Worm (Caenorhabditis elegans) whole organism, early embryonic: ENCODE results near the gene mpz-1.

Experiments used
- B0310.2 ChIP-seq: sonication (generic microtip); optimal IDR thresholded peaks from 2 replicates; lab custom pipeline; 2016; ENCODE audit warnings: mild to moderate bottlenecking, missing genetic modification characterization, missing compliant biosample characterization
- ama-1 ChIP-seq: fragments of 150-350 bp; optimal IDR thresholded peaks from 2 replicates; lab custom pipeline; 2014
- ceh-36 ChIP-seq: sonication (generic microtip); optimal IDR thresholded peaks from 2 replicates; lab custom pipeline; 2016; ENCODE audit warnings: missing genetic modification characterization, inconsistent platforms, missing compliant biosample characterization
- flt-1 ChIP-seq: fragments of 200-800 bp; sonication (Bioruptor generic); IDR thresholded peaks from 2 replicates; pipeline ENCODE4 v1.3.6; 2022; ENCODE audit warnings: missing genetic modification characterization, missing compliant biosample characterization
- hmbx-1 ChIP-seq: sonication (generic microtip); optimal IDR thresholded peaks from 2 replicates; lab custom pipeline; 2016; ENCODE audit warnings: mild to moderate bottlenecking, missing genetic modification characterization, missing compliant biosample characterization
- hmg-4 ChIP-seq: fragments of 200-800 bp; sonication (Bioruptor generic); optimal IDR thresholded peaks from 2 replicates; lab custom pipeline; 2018; ENCODE audit warnings: mild to moderate bottlenecking, missing genetic modification characterization, missing compliant biosample characterization
- pes-1 ChIP-seq: fragments of 200-800 bp; sonication (Bioruptor generic); IDR thresholded peaks from 2 replicates; pipeline ENCODE4 v1.3.6; 2022; ENCODE audit warnings: missing genetic modification reagents, missing genetic modification characterization, missing compliant biosample characterization
- tbx-11 ChIP-seq: fragments of 200-800 bp; sonication (Bioruptor generic); IDR thresholded peaks from 2 replicates; pipeline ENCODE4 v1.3.6; 2022; ENCODE audit warnings: missing genetic modification characterization, missing compliant biosample characterization
- tbx-37 ChIP-seq: fragments of 200-800 bp; sonication (Bioruptor generic); conservative IDR thresholded peaks from 2 replicates; pipeline ENCODE4 v1.3.6; 2022; ENCODE audit warnings: missing genetic modification reagents, missing genetic modification characterization, missing compliant biosample characterization
- tra-4 ChIP-seq: sonication (generic microtip); optimal IDR thresholded peaks from 2 replicates; lab custom pipeline; 2017; ENCODE audit warnings: missing genetic modification characterization, missing compliant biosample characterization

DNA sequence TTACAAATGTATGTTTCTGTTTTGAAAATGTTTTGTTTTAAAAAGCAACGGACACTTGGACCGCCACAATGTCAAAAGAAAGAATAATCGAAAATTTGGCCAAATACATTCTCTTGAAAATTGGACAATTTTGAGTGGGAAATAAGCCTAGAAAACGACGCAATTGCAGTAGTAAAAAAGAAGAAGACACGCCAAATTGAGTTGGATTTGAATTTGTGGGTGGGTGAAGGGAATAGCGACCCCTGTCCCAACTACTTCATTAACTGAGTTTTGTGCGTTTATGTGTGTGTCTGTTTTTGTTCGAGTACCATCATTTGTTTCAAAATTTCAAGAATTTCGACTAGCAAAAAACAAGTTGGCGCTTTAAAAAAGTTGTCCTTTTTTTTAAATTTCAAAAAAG is 17.1 kb downstream of the mpz-1 start:
- no peak for TF ChIP-seq tra-4 (tag; lab: Kevin White, UChicago)
- no peak for TF ChIP-seq hmg-4 (GFP tag; lab: Kevin White, UChicago)
- no peak for TF ChIP-seq tbx-37 (GFP tag; lab: Robert Waterston, UW)
- TF ChIP-seq ama-1 (lab: Kevin White, UChicago), result no peak
- no peak for TF ChIP-seq tbx-11 (GFP tag; lab: Robert Waterston, UW)
- TF ChIP-seq flt-1 (GFP tag; lab: Robert Waterston, UW), result no peak
- TF ChIP-seq pes-1 (GFP tag; lab: Robert Waterston, UW), result no peak
- no peak for TF ChIP-seq B0310.2 (tag; lab: Kevin White, UChicago)
- no peak for TF ChIP-seq hmbx-1 (tag; lab: Kevin White, UChicago)
- no peak for TF ChIP-seq ceh-36
